Worm (Caenorhabditis elegans) whole organism, mixed stage, embryonic: ENCODE data around the gene T18D3.6.

Experiments used
- M03D4.4 ChIP-seq: sonication (generic microtip); optimal IDR thresholded peaks from 2 replicates; lab custom pipeline; 2017; ENCODE audit warnings: mild to moderate bottlenecking, missing genetic modification characterization, missing compliant biosample characterization
- bed-3 ChIP-seq: fragments of 200-800 bp; sonication (Bioruptor generic); optimal IDR thresholded peaks from 3 replicates; lab custom pipeline; 2018; ENCODE audit warnings: mild to moderate bottlenecking, missing genetic modification characterization, moderate library complexity, missing compliant biosample characterization
- blmp-1 ChIP-seq: fragments of 150-350 bp; optimal IDR thresholded peaks from 2 replicates; lab custom pipeline; 2014; ENCODE audit warnings: missing biosample characterization, missing genetic modification characterization
- ceh-39 ChIP-seq: fragments of 150-350 bp; optimal IDR thresholded peaks from 2 replicates; lab custom pipeline; 2014; ENCODE audit warnings: missing biosample characterization, missing genetic modification characterization
- ceh-43 ChIP-seq: fragments of 200-800 bp; sonication (Bioruptor generic); optimal IDR thresholded peaks from 2 replicates; lab custom pipeline; 2018; ENCODE audit warnings: mild to moderate bottlenecking, missing genetic modification characterization, moderate library complexity, missing compliant biosample characterization
- ceh-83 ChIP-seq: fragments of 200-800 bp; sonication (Bioruptor generic); optimal IDR thresholded peaks from 2 replicates; lab custom pipeline; 2018; ENCODE audit warnings: mild to moderate bottlenecking, missing genetic modification characterization, missing compliant biosample characterization
- ces-1 ChIP-seq: fragments of 150-350 bp; optimal IDR thresholded peaks from 2 replicates; lab custom pipeline; 2014; ENCODE audit warnings: missing biosample characterization, missing genetic modification reagents, missing genetic modification characterization
- cnd-1 ChIP-seq: fragments of 200-800 bp; sonication (Bioruptor generic); optimal IDR thresholded peaks from 2 replicates; lab custom pipeline; 2018; ENCODE audit warnings: mild to moderate bottlenecking, missing genetic modification characterization, missing compliant biosample characterization
- drap-1 ChIP-seq: fragments of 200-800 bp; sonication (Bioruptor generic); optimal IDR thresholded peaks from 3 replicates; lab custom pipeline; 2018; ENCODE audit warnings: mild to moderate bottlenecking, missing genetic modification characterization, missing compliant biosample characterization
- elt-1 ChIP-seq: sonication (generic microtip); optimal IDR thresholded peaks from 2 replicates; lab custom pipeline; 2017; ENCODE audit warnings: missing genetic modification characterization, mild to moderate bottlenecking, missing compliant biosample characterization, antibody characterized with exemption, moderate library complexity, borderline replicate concordance; ENCODE audit not compliant: insufficient read depth
- elt-3 ChIP-seq: fragments of 150-350 bp; optimal IDR thresholded peaks from 2 replicates; lab custom pipeline; 2014; ENCODE audit warnings: missing biosample characterization, missing genetic modification characterization
- flh-1 ChIP-seq: fragments of 200-800 bp; sonication (Bioruptor generic); optimal IDR thresholded peaks from 2 replicates; lab custom pipeline; 2018; ENCODE audit warnings: mild to moderate bottlenecking, missing genetic modification characterization, moderate library complexity, missing compliant biosample characterization
- ham-2 ChIP-seq: fragments of 200-800 bp; sonication (Bioruptor generic); optimal IDR thresholded peaks from 2 replicates; lab custom pipeline; 2018; ENCODE audit warnings: mild to moderate bottlenecking, missing genetic modification characterization, missing compliant biosample characterization
- hlh-1 ChIP-seq: fragments of 150-350 bp; optimal IDR thresholded peaks from 2 replicates; lab custom pipeline; 2014; ENCODE audit warnings: missing biosample characterization, missing genetic modification reagents, missing genetic modification characterization
- lin-13 ChIP-seq: fragments of 150-350 bp; optimal IDR thresholded peaks from 2 replicates; lab custom pipeline; 2014; ENCODE audit warnings: missing biosample characterization, missing genetic modification characterization
- lin-32 ChIP-seq: fragments of 200-800 bp; sonication (Bioruptor generic); optimal IDR thresholded peaks from 2 replicates; lab custom pipeline; 2018; ENCODE audit warnings: mild to moderate bottlenecking, missing genetic modification characterization, missing compliant biosample characterization
- lsy-2 ChIP-seq: fragments of 150-350 bp; optimal IDR thresholded peaks from 2 replicates; lab custom pipeline; 2014; ENCODE audit warnings: missing biosample characterization, missing genetic modification characterization
- mep-1 ChIP-seq: fragments of 150-350 bp; optimal IDR thresholded peaks from 2 replicates; lab custom pipeline; 2017; ENCODE audit warnings: missing biosample characterization, missing genetic modification reagents, missing genetic modification characterization, inconsistent platforms
- mls-2 ChIP-seq: sonication (generic microtip); optimal IDR thresholded peaks from 2 replicates; lab custom pipeline; 2016; ENCODE audit warnings: mild to moderate bottlenecking, missing genetic modification characterization, moderate library complexity, missing compliant biosample characterization
- nhr-12 ChIP-seq: fragments of 150-350 bp; optimal IDR thresholded peaks from 2 replicates; lab custom pipeline; 2014; ENCODE audit warnings: missing biosample characterization, missing genetic modification characterization
- nhr-2 ChIP-seq: fragments of 150-350 bp; optimal IDR thresholded peaks from 2 replicates; lab custom pipeline; 2014; ENCODE audit warnings: missing biosample characterization, missing genetic modification characterization
- nhr-237 ChIP-seq: fragments of 150-350 bp; optimal IDR thresholded peaks from 2 replicates; lab custom pipeline; 2014; ENCODE audit warnings: missing biosample characterization, missing genetic modification characterization
- nhr-28 ChIP-seq: fragments of 150-350 bp; optimal IDR thresholded peaks from 2 replicates; lab custom pipeline; 2014; ENCODE audit warnings: missing biosample characterization, missing genetic modification characterization
- nhr-76 ChIP-seq: sonication (generic microtip); optimal IDR thresholded peaks from 2 replicates; lab custom pipeline; 2017; ENCODE audit warnings: missing biosample characterization, missing genetic modification characterization
- pha-4 ChIP-seq: fragments of 150-350 bp; optimal IDR thresholded peaks from 2 replicates; lab custom pipeline; 2018; ENCODE audit warnings: missing biosample characterization, missing genetic modification reagents, missing genetic modification characterization
- sem-2 ChIP-seq: fragments of 200-800 bp; sonication (Bioruptor generic); optimal IDR thresholded peaks from 2 replicates; lab custom pipeline; 2018; ENCODE audit warnings: mild to moderate bottlenecking, missing genetic modification characterization, missing compliant biosample characterization
- snpc-4 ChIP-seq: fragments of 150-350 bp; optimal IDR thresholded peaks from 2 replicates; lab custom pipeline; 2014; ENCODE audit warnings: missing biosample characterization, missing genetic modification characterization
- sptf-1 ChIP-seq: sonication (generic microtip); optimal IDR thresholded peaks from 2 replicates; lab custom pipeline; 2017; ENCODE audit warnings: mild to moderate bottlenecking, missing genetic modification characterization, moderate library complexity, missing compliant biosample characterization
- unc-120 ChIP-seq: sonication (generic microtip); optimal IDR thresholded peaks from 2 replicates; lab custom pipeline; 2017; ENCODE audit warnings: missing genetic modification characterization, missing compliant biosample characterization; ENCODE audit not compliant: poor library complexity, severe bottlenecking
- unc-39 ChIP-seq: fragments of 150-350 bp; optimal IDR thresholded peaks from 2 replicates; lab custom pipeline; 2014; ENCODE audit warnings: missing biosample characterization, missing genetic modification characterization
- unc-62 ChIP-seq: fragments of 150-350 bp; optimal IDR thresholded peaks from 2 replicates; lab custom pipeline; 2014; ENCODE audit warnings: missing biosample characterization, missing genetic modification reagents, missing genetic modification characterization
- zip-8 ChIP-seq: fragments of 150-350 bp; optimal IDR thresholded peaks from 2 replicates; lab custom pipeline; 2014; ENCODE audit warnings: missing biosample characterization, missing genetic modification characterization
- ztf-11 ChIP-seq: fragments of 150-350 bp; optimal IDR thresholded peaks from 2 replicates; lab custom pipeline; 2014; ENCODE audit warnings: missing biosample characterization, missing genetic modification characterization

Gene T18D3.6

ce11 chrX:12478465-12478864, 28.8 kb downstream of the T18D3.6 start:
- no peak for TF ChIP-seq cnd-1 (tag; lab: Kevin White, UChicago)
- TF ChIP-seq ceh-43 (GFP tag; lab: Kevin White, UChicago): no peak
- TF ChIP-seq ztf-11 (tag; lab: Kevin White, UChicago): no peak
- no peak for TF ChIP-seq nhr-12
- no peak for TF ChIP-seq flh-1 (GFP tag; lab: Kevin White, UChicago)
- no peak for TF ChIP-seq mep-1 (tag; lab: Kevin White, UChicago)
- TF ChIP-seq elt-1 (tag; lab: Kevin White, UChicago): no peak
- TF ChIP-seq bed-3: no peak
- no peak for TF ChIP-seq lin-13 (tag; lab: Kevin White, UChicago)
- no peak for TF ChIP-seq snpc-4 (tag; lab: Kevin White, UChicago)
- TF ChIP-seq unc-39: no peak
- TF ChIP-seq nhr-76 (tag; lab: Kevin White, UChicago): no peak
- no peak for TF ChIP-seq sem-2 (GFP tag; lab: Kevin White, UChicago)
- no peak for TF ChIP-seq pha-4 (tag; lab: Kevin White, UChicago)
- TF ChIP-seq, all 35 proteins: peak for 0

- no peak for TF ChIP-seq lsy-2
- peak; percentile 95 for TF ChIP-seq ces-1
Observed at ce11 chrX:12479027-12479426, 29.3 kb downstream of the T18D3.6 start.

ce11 chrX:12480447-12480998, 30.8 kb downstream of the T18D3.6 start, which contains the start of gene atf-6:
TSS of gene atf-6 (plus strand) at chrX:12480948.
- TF ChIP-seq unc-120 (tag; lab: Kevin White, UChicago) (peak; percentile 71), nhr-237 (peak; percentile 53), elt-3 (tag; lab: Kevin White, UChicago) (no peak), unc-62 (GFP tag; lab: Kevin White, UChicago) (peak; percentile 19), nhr-28 (tag; lab: Kevin White, UChicago) (no peak), hlh-1 (tag; lab: Kevin White, UChicago) (no peak), mls-2 (peak; percentile 81), ceh-43 (GFP tag; lab: Kevin White, UChicago) (peak; percentile 3), sptf-1 (tag; lab: Kevin White, UChicago) (peak; percentile 78), lin-13 (tag; lab: Kevin White, UChicago) (peak; percentile 64), ham-2 (GFP tag; lab: Kevin White, UChicago) (peak; percentile 25), nhr-12 (no peak), nhr-2 (tag; lab: Kevin White, UChicago) (peak; percentile 46), ceh-39 (no peak), lsy-2 (peak; percentile 46), unc-39 (no peak), M03D4.4 (tag; lab: Kevin White, UChicago) (peak; percentile 71), blmp-1 (tag; lab: Kevin White, UChicago) (no peak), nhr-76 (tag; lab: Kevin White, UChicago) (no peak), cnd-1 (tag; lab: Kevin White, UChicago) (peak; percentile 68), pha-4 (tag; lab: Kevin White, UChicago) (peak; percentile 60), lin-32 (GFP tag; lab: Kevin White, UChicago) (peak; percentile 49), flh-1 (GFP tag; lab: Kevin White, UChicago) (peak; percentile 38), ces-1 (peak; percentile 40), mep-1 (tag; lab: Kevin White, UChicago) (peak; percentile 47), ztf-11 (tag; lab: Kevin White, UChicago) (peak; percentile 6), sem-2 (GFP tag; lab: Kevin White, UChicago) (no peak), drap-1 (GFP tag; lab: Kevin White, UChicago) (peak; percentile 72), zip-8 (tag; lab: Kevin White, UChicago) (no peak)
- TF ChIP-seq, all 35 proteins: peak for 19

ce11 chrX:12484078-12484477, 34.4 kb downstream of the T18D3.6 start:
- TF ChIP-seq ceh-83 (GFP tag; lab: Kevin White, UChicago) (no peak), mls-2 (no peak), nhr-237 (no peak), nhr-76 (tag; lab: Kevin White, UChicago) (no peak), lsy-2 (no peak), M03D4.4 (tag; lab: Kevin White, UChicago) (no peak), lin-13 (tag; lab: Kevin White, UChicago) (no peak), snpc-4 (tag; lab: Kevin White, UChicago) (no peak), ceh-39 (no peak), pha-4 (tag; lab: Kevin White, UChicago) (no peak), bed-3 (no peak), hlh-1 (tag; lab: Kevin White, UChicago) (no peak), sptf-1 (tag; lab: Kevin White, UChicago) (no peak), cnd-1 (tag; lab: Kevin White, UChicago) (no peak), sem-2 (GFP tag; lab: Kevin White, UChicago) (no peak), flh-1 (GFP tag; lab: Kevin White, UChicago) (no peak), ceh-43 (GFP tag; lab: Kevin White, UChicago) (no peak), ham-2 (GFP tag; lab: Kevin White, UChicago) (no peak), zip-8 (tag; lab: Kevin White, UChicago) (no peak)
